Fruit fly (Drosophila melanogaster) whole organism, adult: Measurements from ENCODE around the gene CG31233.
"Not testable (repeated sequence)": the region's sequence is repeated elsewhere in the genome, so short reads cannot be mapped to it uniquely, and the experiment has no call there.

Experiments
- CG11617 ChIP-seq: fragments of 200-800 bp; sonication (Bioruptor generic); optimal IDR thresholded peaks from 2 replicates; lab custom pipeline; 2017; ENCODE audit warnings: mild to moderate bottlenecking, missing biosample characterization, missing genetic modification reagents, missing genetic modification characterization
- CG12768 ChIP-seq: fragments of 200-800 bp; sonication (Bioruptor generic); optimal IDR thresholded peaks from 2 replicates; lab custom pipeline; 2017; ENCODE audit warnings: missing biosample characterization, missing genetic modification characterization, mild to moderate bottlenecking, moderate library complexity, missing genetic modification reagents
- CG14711 ChIP-seq: fragments of 200-800 bp; sonication (Bioruptor generic); optimal IDR thresholded peaks from 2 replicates; lab custom pipeline; 2018; ENCODE audit warnings: missing biosample characterization, mild to moderate bottlenecking, missing genetic modification characterization, moderate library complexity
- CG1620 ChIP-seq: fragments of 200-800 bp; sonication (Bioruptor generic); optimal IDR thresholded peaks from 2 replicates; lab custom pipeline; 2016; ENCODE audit warnings: missing biosample characterization, missing genetic modification characterization
- CG33017 ChIP-seq: fragments of 200-800 bp; sonication (Bioruptor generic); optimal IDR thresholded peaks from 2 replicates; lab custom pipeline; 2018; ENCODE audit warnings: missing biosample characterization, mild to moderate bottlenecking, missing genetic modification characterization, moderate library complexity
- CG5204 ChIP-seq: fragments of 200-800 bp; sonication (Bioruptor generic); optimal IDR thresholded peaks from 2 replicates; lab custom pipeline; 2016; ENCODE audit warnings: missing biosample characterization, missing genetic modification characterization
- CG7045 ChIP-seq: fragments of 200-800 bp; sonication (Bioruptor generic); optimal IDR thresholded peaks from 2 replicates; lab custom pipeline; 2017; ENCODE audit warnings: missing biosample characterization, mild to moderate bottlenecking, missing genetic modification characterization
- CG7101 ChIP-seq: fragments of 200-800 bp; sonication (Bioruptor generic); optimal IDR thresholded peaks from 2 replicates; lab custom pipeline; 2018; ENCODE audit warnings: missing biosample characterization, mild to moderate bottlenecking, missing genetic modification characterization, moderate library complexity
- Clk ChIP-seq: fragments of 200-800 bp; sonication (Bioruptor generic); optimal IDR thresholded peaks from 2 replicates; lab custom pipeline; 2017; ENCODE audit warnings: missing biosample characterization, missing genetic modification characterization
- Crg-1 ChIP-seq: fragments of 200-800 bp; sonication (Bioruptor generic); optimal IDR thresholded peaks from 2 replicates; lab custom pipeline; 2016; ENCODE audit warnings: missing biosample characterization, missing genetic modification characterization
- Hr96 ChIP-seq: fragments of 200-800 bp; sonication (Bioruptor generic); optimal IDR thresholded peaks from 2 replicates; lab custom pipeline; 2016; ENCODE audit warnings: missing biosample characterization, missing genetic modification characterization
- Mnt ChIP-seq: fragments of 200-800 bp; sonication (Bioruptor generic); optimal IDR thresholded peaks from 2 replicates; lab custom pipeline; 2016; ENCODE audit warnings: missing biosample characterization, mild to moderate bottlenecking, missing genetic modification characterization
- bab1 ChIP-seq: fragments of 200-800 bp; sonication (Bioruptor generic); optimal IDR thresholded peaks from 3 replicates; lab custom pipeline; 2019; ENCODE audit warnings: missing biosample characterization, mild to moderate bottlenecking, missing genetic modification characterization, moderate library complexity
- cic ChIP-seq: fragments of 200-800 bp; sonication (Bioruptor generic); optimal IDR thresholded peaks from 2 replicates; lab custom pipeline; 2017; ENCODE audit warnings: missing biosample characterization, mild to moderate bottlenecking, missing genetic modification characterization, moderate library complexity
- cnc ChIP-seq, 2 experiments: fragments of >200 bp; optimal IDR thresholded peaks; 2 replicates each; lab custom pipeline; 2017
- kay ChIP-seq: fragments of 200-800 bp; sonication (Bioruptor generic); peaks from one replicate; lab custom pipeline; 2016; ENCODE audit warnings: missing biosample characterization, missing genetic modification characterization, borderline replicate concordance
- ovo ChIP-seq: fragments of 200-800 bp; sonication (Bioruptor generic); optimal IDR thresholded peaks from 2 replicates; lab custom pipeline; 2016; ENCODE audit warnings: missing biosample characterization, missing genetic modification characterization
- pad ChIP-seq: fragments of 200-800 bp; sonication (Bioruptor generic); optimal IDR thresholded peaks from 3 replicates; lab custom pipeline; 2017; ENCODE audit warnings: missing biosample characterization, missing genetic modification characterization, mild to moderate bottlenecking, moderate library complexity, missing genetic modification reagents
- tj ChIP-seq: fragments of 200-800 bp; sonication (Bioruptor generic); optimal IDR thresholded peaks from 3 replicates; lab custom pipeline; 2017; ENCODE audit warnings: missing biosample characterization, mild to moderate bottlenecking, missing genetic modification characterization, moderate library complexity
- toe ChIP-seq: fragments of 200-800 bp; sonication (Bioruptor generic); optimal IDR thresholded peaks from 2 replicates; lab custom pipeline; 2016; ENCODE audit warnings: missing biosample characterization, missing genetic modification characterization

The CG31233 gene

dm6 chr3R:21722457-21722856, 27.2 kb upstream of the CG31233 start:
- TF ChIP-seq cnc (optimal IDR thresholded peaks at IDR 0.05; lab: Kevin White, UChicago) = no peak
- TF ChIP-seq CG12768 = no peak
- TF ChIP-seq CG7045 = no peak
- no peak for TF ChIP-seq Mnt
- no peak for TF ChIP-seq pad (GFP tag; lab: Kevin White, UChicago)
- no peak for TF ChIP-seq ovo (GFP tag; lab: Kevin White, UChicago)
- TF ChIP-seq CG1620 (GFP tag; lab: Kevin White, UChicago) = no peak
- TF ChIP-seq CG33017 (tag; lab: Kevin White, UChicago) = no peak
- no peak for TF ChIP-seq Clk (GFP tag; lab: Kevin White, UChicago)
- no peak for TF ChIP-seq CG7101 (tag; lab: Kevin White, UChicago)
- TF ChIP-seq bab1 (GFP tag; lab: Kevin White, UChicago) = no peak
- TF ChIP-seq CG11617 (GFP tag; lab: Kevin White, UChicago) = no peak
- TF ChIP-seq cic (GFP tag; lab: Kevin White, UChicago) = no peak
- no peak for TF ChIP-seq CG14711 (tag; lab: Kevin White, UChicago)
- no peak for TF ChIP-seq toe
- no peak for TF ChIP-seq Hr96
- TF ChIP-seq Crg-1 (GFP tag; lab: Kevin White, UChicago) = no peak
- TF ChIP-seq CG5204 (GFP tag; lab: Kevin White, UChicago) = no peak
- no peak for TF ChIP-seq kay (GFP tag; lab: Kevin White, UChicago)

- TF ChIP-seq Crg-1 (GFP tag; lab: Kevin White, UChicago) = no peak
- no peak for TF ChIP-seq Mnt
- no peak for TF ChIP-seq tj
- TF ChIP-seq CG5204 (GFP tag; lab: Kevin White, UChicago) = no peak
- no peak for TF ChIP-seq cnc (optimal IDR thresholded peaks at IDR 0.05; lab: Kevin White, UChicago)
- no peak for TF ChIP-seq Hr96
- no peak for TF ChIP-seq ovo (GFP tag; lab: Kevin White, UChicago)
- TF ChIP-seq CG7101 (tag; lab: Kevin White, UChicago) = no peak
Measured at dm6 chr3R:21726593-21726992, 23.1 kb upstream of the CG31233 start.

DNA sequence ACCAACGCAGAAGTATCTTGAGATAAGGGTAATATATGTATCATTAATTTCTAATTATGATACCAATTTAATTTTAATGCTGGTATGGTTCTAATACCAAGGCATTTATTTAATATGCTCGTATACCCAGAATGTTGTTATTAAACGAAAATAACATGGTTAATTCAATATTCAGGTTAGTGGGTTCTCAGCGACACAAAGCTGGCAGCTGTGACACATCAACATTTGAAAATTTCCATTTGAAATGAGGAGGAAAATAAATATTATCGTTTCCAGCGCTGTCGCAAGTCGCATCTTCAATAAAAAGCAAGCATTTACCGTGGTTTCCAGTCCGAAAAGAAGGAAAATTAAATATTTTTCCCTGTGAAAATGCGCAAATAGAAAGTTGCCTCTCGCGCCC, 18.7 kb upstream of the CG31233 start:
- TF ChIP-seq ovo (GFP tag; lab: Kevin White, UChicago) (no peak), tj (no peak)

- no peak for TF ChIP-seq CG14711 (tag; lab: Kevin White, UChicago)
- TF ChIP-seq Clk (GFP tag; lab: Kevin White, UChicago) = no peak
- no peak for TF ChIP-seq CG7101 (tag; lab: Kevin White, UChicago)
- TF ChIP-seq ovo (GFP tag; lab: Kevin White, UChicago) = no peak
- no peak for TF ChIP-seq toe
- TF ChIP-seq Mnt = no peak
Measured at dm6 chr3R:21731682-21732081, 18.0 kb upstream of the CG31233 start.

- no peak for TF ChIP-seq cic (GFP tag; lab: Kevin White, UChicago)
- TF ChIP-seq CG7101 (tag; lab: Kevin White, UChicago) = no peak
- no peak for TF ChIP-seq tj
- no peak for TF ChIP-seq CG33017 (tag; lab: Kevin White, UChicago)
- no peak for TF ChIP-seq CG14711 (tag; lab: Kevin White, UChicago)
Measured at dm6 chr3R:21732901-21733300, 16.8 kb upstream of the CG31233 start.

DNA sequence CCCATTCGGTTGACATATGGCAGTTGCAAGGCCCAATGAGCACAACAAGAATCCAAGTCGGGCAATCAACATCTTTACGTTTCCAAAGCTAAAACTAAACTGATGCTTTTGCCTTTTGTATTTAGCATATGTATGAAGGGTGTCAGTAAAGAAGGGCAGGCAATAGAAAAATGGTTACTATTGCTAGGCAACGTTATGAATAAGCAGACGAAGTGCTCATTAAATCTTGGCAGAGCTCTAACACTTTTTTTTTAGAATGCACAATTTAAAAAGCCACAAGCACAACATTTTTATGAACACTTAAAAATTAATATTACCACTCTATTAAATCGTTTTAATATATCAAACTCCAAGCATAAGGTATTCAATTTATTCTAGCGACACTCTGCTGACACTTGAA, 13.5 kb upstream of the CG31233 start, which contains the start of gene Sfp93F:
Gene Sfp93F, minus strand, starts transcription at position 101 of the 400 bp plus-strand sequence.
- not testable (repeated sequence) for TF ChIP-seq Mnt; CG14711 (tag; lab: Kevin White, UChicago); tj

- TF ChIP-seq CG14711 (tag; lab: Kevin White, UChicago) (no peak), CG5204 (GFP tag; lab: Kevin White, UChicago) (no peak), kay (GFP tag; lab: Kevin White, UChicago) (no peak), CG12768 (no peak), toe (no peak), Crg-1 (GFP tag; lab: Kevin White, UChicago) (no peak), tj (no peak), Clk (GFP tag; lab: Kevin White, UChicago) (no peak), CG1620 (GFP tag; lab: Kevin White, UChicago) (no peak), Hr96 (no peak)
Measured at dm6 chr3R:21736749-21737148, 12.9 kb upstream of the CG31233 start, which contains the start of gene CG42869. Gene CG42869, minus strand, starts transcription at chr3R:21736849.

DNA sequence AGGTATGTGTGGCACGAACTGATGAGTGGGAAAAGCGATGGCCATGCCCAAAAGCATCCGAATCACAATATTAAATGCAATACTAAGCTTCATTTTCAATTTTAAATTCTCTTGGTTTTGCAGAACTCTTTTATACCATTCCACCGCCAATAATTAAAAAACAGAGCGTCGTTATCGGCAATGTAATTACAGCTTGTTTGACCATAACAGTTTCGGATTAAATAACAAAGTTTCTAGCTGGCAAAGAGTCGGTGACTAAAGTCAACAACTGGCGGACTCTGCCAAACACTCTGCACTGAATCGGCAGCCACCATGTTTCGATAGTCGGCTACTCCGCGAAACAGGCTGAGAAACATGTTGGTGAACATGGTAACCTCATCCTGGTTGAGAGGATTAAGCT, 12.4 kb upstream of the CG31233 start, which contains the start of gene CG42870:
Gene CG42870, minus strand, starts transcription at position 101 of the 400 bp plus-strand sequence.
- TF ChIP-seq Mnt = no peak
